Fruit fly (Drosophila melanogaster) whole organism, embryonic: ENCODE results near the gene woc.

Experiments
- BtbVII ChIP-seq: fragments of 200-800 bp; sonication (Bioruptor generic); optimal IDR thresholded peaks from 3 replicates; lab custom pipeline; 2017; ENCODE audit warnings: missing biosample characterization, mild to moderate bottlenecking, missing genetic modification characterization
- CG11504 ChIP-seq: fragments of 200-800 bp; sonication (Bioruptor generic); optimal IDR thresholded peaks from 3 replicates; lab custom pipeline; 2019; ENCODE audit warnings: missing biosample characterization, mild to moderate bottlenecking, missing genetic modification characterization, moderate library complexity
- CG12236 ChIP-seq: fragments of 200-800 bp; sonication (Bioruptor generic); optimal IDR thresholded peaks from 2 replicates; lab custom pipeline; 2016; ENCODE audit warnings: missing biosample characterization, missing genetic modification characterization
- CG13775 ChIP-seq: fragments of 200-800 bp; sonication (Bioruptor generic); optimal IDR thresholded peaks from 3 replicates; lab custom pipeline; 2017; ENCODE audit warnings: missing biosample characterization, mild to moderate bottlenecking, missing genetic modification characterization
- CG14710 ChIP-seq: fragments of 200-800 bp; sonication (Bioruptor generic); optimal IDR thresholded peaks from 3 replicates; lab custom pipeline; 2019; ENCODE audit warnings: missing biosample characterization, mild to moderate bottlenecking, missing genetic modification characterization, moderate library complexity
- CG1529 ChIP-seq: fragments of 200-800 bp; sonication (Bioruptor generic); optimal IDR thresholded peaks from 3 replicates; lab custom pipeline; 2018; ENCODE audit warnings: missing biosample characterization, missing genetic modification characterization
- CG15514 ChIP-seq: fragments of 200-800 bp; sonication (Bioruptor generic); optimal IDR thresholded peaks from 3 replicates; lab custom pipeline; 2017; ENCODE audit warnings: missing biosample characterization, missing genetic modification characterization, mild to moderate bottlenecking, moderate library complexity, missing genetic modification reagents
- CG17802 ChIP-seq: fragments of 200-800 bp; sonication (Bioruptor generic); optimal IDR thresholded peaks from 2 replicates; lab custom pipeline; 2018; ENCODE audit warnings: missing biosample characterization, mild to moderate bottlenecking, missing genetic modification characterization, moderate library complexity
- CG1792 ChIP-seq: fragments of 200-800 bp; sonication (Bioruptor generic); optimal IDR thresholded peaks from 2 replicates; lab custom pipeline; 2016; ENCODE audit warnings: missing biosample characterization, missing genetic modification characterization
- CG2678 ChIP-seq: fragments of 200-800 bp; sonication (Bioruptor generic); optimal IDR thresholded peaks from 3 replicates; lab custom pipeline; 2019; ENCODE audit warnings: missing biosample characterization, mild to moderate bottlenecking, missing genetic modification characterization, moderate library complexity
- CG2875 ChIP-seq: fragments of 200-800 bp; sonication (Bioruptor generic); optimal IDR thresholded peaks from 2 replicates; lab custom pipeline; 2017; ENCODE audit warnings: missing biosample characterization, mild to moderate bottlenecking, missing genetic modification characterization, missing genetic modification reagents
- CG31441 ChIP-seq: fragments of 200-800 bp; sonication (Bioruptor generic); IDR thresholded peaks from 2 replicates; pipeline ENCODE4 v1.3.6; 2022; ENCODE audit warnings: missing biosample characterization, missing genetic modification characterization
- CG3163 ChIP-seq: fragments of 200-800 bp; sonication (Bioruptor generic); optimal IDR thresholded peaks from 3 replicates; lab custom pipeline; 2016; ENCODE audit warnings: missing biosample characterization, missing genetic modification characterization
- CG43689 ChIP-seq: fragments of 200-800 bp; sonication (Bioruptor generic); IDR thresholded peaks from 2 replicates; pipeline ENCODE4 v1.3.6; 2022; ENCODE audit warnings: missing biosample characterization, missing genetic modification characterization
- CG6272 ChIP-seq: fragments of 200-800 bp; sonication (Bioruptor generic); IDR thresholded peaks from 2 replicates; pipeline ENCODE4 v1.3.6; 2022; ENCODE audit warnings: missing biosample characterization, missing genetic modification characterization
- CG7357 ChIP-seq: fragments of 200-800 bp; sonication (Bioruptor generic); IDR thresholded peaks from 3 replicates; pipeline ENCODE4 v1.3.6; 2022; ENCODE audit warnings: missing biosample characterization, missing genetic modification characterization
- CG7745 ChIP-seq: fragments of 200-800 bp; sonication (Bioruptor generic); optimal IDR thresholded peaks from 2 replicates; lab custom pipeline; 2018; ENCODE audit warnings: missing biosample characterization, mild to moderate bottlenecking, missing genetic modification characterization, moderate library complexity
- CG9437 ChIP-seq: fragments of 200-800 bp; sonication (Bioruptor generic); optimal IDR thresholded peaks from 2 replicates; lab custom pipeline; 2018; ENCODE audit warnings: missing biosample characterization, mild to moderate bottlenecking, missing genetic modification characterization
- CG9817 ChIP-seq: fragments of 200-800 bp; sonication (Bioruptor generic); optimal IDR thresholded peaks from 2 replicates; lab custom pipeline; 2018; ENCODE audit warnings: missing biosample characterization, mild to moderate bottlenecking, missing genetic modification characterization, moderate library complexity
- Dfd ChIP-seq, 2 experiments: fragments of >200 bp; optimal IDR thresholded peaks; 2 replicates each; lab custom pipeline; 2017; ENCODE audit warnings: missing biosample characterization in 2 of 2, missing genetic modification characterization in 2 of 2
- Dip3 ChIP-seq: fragments of 200-800 bp; sonication (Bioruptor generic); optimal IDR thresholded peaks from 3 replicates; lab custom pipeline; 2016; ENCODE audit warnings: missing biosample characterization, missing genetic modification characterization
- Dll ChIP-seq: fragments of 200-800 bp; sonication (Bioruptor generic); IDR thresholded peaks from 4 replicates; pipeline ENCODE4 v1.3.6; 2022; ENCODE audit warnings: missing biosample characterization, missing genetic modification characterization; ENCODE audit not compliant: partially characterized antibody
- E2f2 ChIP-seq: fragments of 200-800 bp; sonication (Bioruptor generic); IDR thresholded peaks from 2 replicates; pipeline ENCODE4 v1.3.6; 2022; ENCODE audit warnings: missing biosample characterization, missing genetic modification characterization
- ERR ChIP-seq: fragments of 200-800 bp; sonication (Bioruptor generic); optimal IDR thresholded peaks from 2 replicates; lab custom pipeline; 2016; ENCODE audit warnings: missing biosample characterization, missing genetic modification characterization
- Ets97D ChIP-seq: fragments of 200-800 bp; sonication (Bioruptor generic); optimal IDR thresholded peaks from 3 replicates; lab custom pipeline; 2016; ENCODE audit warnings: missing biosample characterization, missing genetic modification characterization
- Hmr ChIP-seq: fragments of 200-800 bp; sonication (Bioruptor generic); optimal IDR thresholded peaks from 3 replicates; lab custom pipeline; 2017; ENCODE audit warnings: mild to moderate bottlenecking, missing biosample characterization, missing genetic modification reagents, missing genetic modification characterization
- Myb ChIP-seq: fragments of 200-800 bp; sonication (Bioruptor generic); optimal IDR thresholded peaks from 2 replicates; lab custom pipeline; 2016; ENCODE audit warnings: missing biosample characterization, missing genetic modification characterization
- NFAT ChIP-seq: fragments of 200-800 bp; sonication (Bioruptor generic); IDR thresholded peaks from 2 replicates; pipeline ENCODE4 v1.3.6; 2022; ENCODE audit warnings: missing biosample characterization, missing genetic modification characterization
- Optix ChIP-seq: fragments of 200-800 bp; sonication (Bioruptor generic); IDR thresholded peaks from 3 replicates; pipeline ENCODE4 v1.3.6; 2022; ENCODE audit warnings: missing biosample characterization, missing genetic modification characterization
- Sry-β ChIP-seq: fragments of 200-800 bp; sonication (Bioruptor generic); optimal IDR thresholded peaks from 2 replicates; lab custom pipeline; 2018; ENCODE audit warnings: missing biosample characterization, mild to moderate bottlenecking, missing genetic modification characterization, moderate library complexity
- abd-A ChIP-seq: fragments of 200-800 bp; sonication (Bioruptor generic); optimal IDR thresholded peaks from 3 replicates; lab custom pipeline; 2019; ENCODE audit warnings: missing biosample characterization, mild to moderate bottlenecking, missing genetic modification characterization, moderate library complexity
- btn ChIP-seq: fragments of 200-800 bp; sonication (Bioruptor generic); optimal IDR thresholded peaks from 2 replicates; lab custom pipeline; 2016; ENCODE audit warnings: missing biosample characterization, missing genetic modification characterization
- caup ChIP-seq: fragments of 200-800 bp; sonication (Bioruptor generic); optimal IDR thresholded peaks from 3 replicates; lab custom pipeline; 2017; ENCODE audit warnings: missing biosample characterization, mild to moderate bottlenecking, missing genetic modification characterization, moderate library complexity; ENCODE audit not compliant: severe bottlenecking
- crp ChIP-seq, 2 experiments: fragments of 200-800 bp; sonication (Bioruptor generic); optimal IDR thresholded peaks; 2 replicates in 1 of 2; 3 replicates in 1 of 2; lab custom pipeline; 2017; ENCODE audit warnings: missing biosample characterization in 2 of 2, missing genetic modification characterization in 2 of 2, mild to moderate bottlenecking in 1 of 2, moderate library complexity in 1 of 2
- ems ChIP-seq: fragments of 200-800 bp; sonication (Bioruptor generic); optimal IDR thresholded peaks from 3 replicates; lab custom pipeline; 2016; ENCODE audit warnings: missing biosample characterization, missing genetic modification characterization
- fd3F ChIP-seq: fragments of 200-800 bp; sonication (Bioruptor generic); optimal IDR thresholded peaks from 2 replicates; lab custom pipeline; 2018; ENCODE audit warnings: missing biosample characterization, mild to moderate bottlenecking, missing genetic modification characterization, moderate library complexity
- gem ChIP-seq: fragments of 200-800 bp; sonication (Bioruptor generic); optimal IDR thresholded peaks from 2 replicates; lab custom pipeline; 2019; ENCODE audit warnings: missing biosample characterization, mild to moderate bottlenecking, missing genetic modification characterization, moderate library complexity
- h ChIP-seq: fragments of >200 bp; optimal IDR thresholded peaks from 2 replicates; lab custom pipeline; 2017
- her ChIP-seq: fragments of 200-800 bp; sonication (Bioruptor generic); optimal IDR thresholded peaks from 2 replicates; lab custom pipeline; 2016; ENCODE audit warnings: missing biosample characterization, missing genetic modification characterization
- lov ChIP-seq, 2 experiments: fragments of 200-800 bp in 1 of 2; fragments of >200 bp in 1 of 2; sonication (Bioruptor generic) in 1 of 2; IDR thresholded peaks in 1 of 2; optimal IDR thresholded peaks in 1 of 2; 2 replicates in 1 of 2; 3 replicates in 1 of 2; pipeline versions ENCODE4 v1.3.6 to Lab custom; 2017 to 2022; ENCODE audit warnings: missing biosample characterization in 1 of 2, missing genetic modification characterization in 1 of 2
- psq ChIP-seq: fragments of 200-800 bp; sonication (Bioruptor generic); optimal IDR thresholded peaks from 2 replicates; lab custom pipeline; 2017; ENCODE audit warnings: missing biosample characterization, missing genetic modification characterization
- pum ChIP-seq: fragments of 200-800 bp; sonication (Bioruptor generic); optimal IDR thresholded peaks from 2 replicates; lab custom pipeline; 2016; ENCODE audit warnings: missing biosample characterization, missing genetic modification characterization
- seq ChIP-seq: fragments of 200-800 bp; sonication (Bioruptor generic); IDR thresholded peaks from 2 replicates; pipeline ENCODE4 v1.3.6; 2022; ENCODE audit warnings: missing biosample characterization, missing genetic modification characterization
- tap ChIP-seq: fragments of 200-800 bp; optimal IDR thresholded peaks from 3 replicates; lab custom pipeline; 2019; ENCODE audit warnings: missing biosample characterization, mild to moderate bottlenecking, missing genetic modification characterization, moderate library complexity
- tll ChIP-seq, 2 experiments: fragments of 200-800 bp in 1 of 2; fragments of >200 bp in 1 of 2; sonication (Bioruptor generic) in 1 of 2; optimal IDR thresholded peaks; 2 replicates each; lab custom pipeline; 2017 to 2019; ENCODE audit warnings: missing biosample characterization in 2 of 2, missing genetic modification characterization in 2 of 2, mild to moderate bottlenecking in 1 of 2, moderate library complexity in 1 of 2
- toy ChIP-seq: fragments of 200-800 bp; sonication (Bioruptor generic); IDR thresholded peaks from 2 replicates; pipeline ENCODE4 v1.3.6; 2022; ENCODE audit warnings: missing biosample characterization, missing genetic modification characterization
- z ChIP-seq: fragments of 200-800 bp; sonication (Bioruptor generic); IDR thresholded peaks from 3 replicates; pipeline ENCODE4 v1.3.6; 2022; ENCODE audit warnings: missing biosample characterization, missing genetic modification characterization
- zfh2 ChIP-seq: fragments of 200-800 bp; sonication (Bioruptor generic); optimal IDR thresholded peaks from 2 replicates; lab custom pipeline; 2016; ENCODE audit warnings: missing biosample characterization, missing genetic modification characterization

woc gene

DNA sequence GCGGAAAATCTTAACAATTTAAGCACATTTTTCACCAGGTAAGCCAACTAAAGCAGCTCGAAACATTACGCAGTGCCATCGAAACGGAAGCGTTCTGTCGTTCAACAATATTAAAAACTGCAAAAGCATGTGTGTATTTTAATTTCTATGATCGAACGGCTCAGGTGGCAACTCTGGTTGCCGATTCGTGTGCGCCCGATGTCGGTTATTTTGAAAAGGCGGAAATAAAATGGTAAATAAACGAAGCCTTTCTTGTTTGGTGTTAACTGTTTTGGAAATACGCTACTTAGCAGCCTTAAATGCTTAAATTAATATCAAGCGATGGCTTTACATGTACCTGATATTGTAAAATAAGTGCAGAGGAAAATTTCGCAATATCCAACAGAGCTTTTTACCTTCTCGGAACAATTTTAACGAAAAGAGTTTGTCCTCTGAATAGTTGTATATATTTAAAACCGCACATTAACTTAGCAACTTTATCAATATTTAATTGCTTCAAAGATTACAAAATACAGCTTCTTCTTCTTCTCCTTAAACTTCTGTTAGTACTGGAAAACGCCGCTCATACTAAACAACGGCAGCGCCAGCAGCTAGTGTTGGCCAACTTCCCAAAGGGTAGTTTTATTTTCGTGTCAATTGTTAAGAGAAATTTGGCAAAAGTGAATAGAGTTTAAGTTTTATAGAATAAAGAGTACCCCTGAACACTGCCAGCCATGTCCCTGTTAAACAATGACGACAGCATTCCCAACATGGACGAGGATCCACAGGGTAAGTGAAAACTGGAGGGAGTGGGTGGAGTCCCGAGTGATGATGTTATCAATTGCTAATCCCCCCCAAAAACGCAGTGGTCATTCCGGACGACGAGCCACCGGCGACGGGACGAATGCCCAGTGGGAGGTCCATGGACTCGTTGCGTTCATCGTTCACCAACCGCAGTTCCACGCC, 9.5 kb upstream of the woc start, which contains the start of gene CG5934 (continued):
- TF ChIP-seq BtbVII (GFP tag; lab: Kevin White, UChicago) (no peak), CG2678 (tag; lab: Kevin White, UChicago) (no peak), Dip3 (GFP tag; lab: Kevin White, UChicago) (peak; percentile 50), lov (optimal IDR thresholded peaks at IDR 0.05; lab: Kevin White, UChicago) (no peak), lov (GFP tag; IDR thresholded peaks at IDR 0.05; lab: Robert Waterston, UW) (no peak), E2f2 (peak; percentile 62), z (GFP tag; lab: Robert Waterston, UW) (no peak), CG17802 (tag; lab: Kevin White, UChicago) (peak; percentile 3), gem (no peak), tll (GFP tag; optimal IDR thresholded peaks at IDR 0.05; lab: Kevin White, UChicago) (no peak), Dfd (GFP tag; optimal IDR thresholded peaks at IDR 0.05; lab: Kevin White, UChicago) (no peak), Optix (GFP tag; lab: Robert Waterston, UW) (no peak), caup (GFP tag; lab: Kevin White, UChicago) (peak; percentile 27), Myb (GFP tag; lab: Kevin White, UChicago) (peak; percentile 90), Hmr (GFP tag; lab: Kevin White, UChicago) (peak; percentile 50), CG9437 (GFP tag; lab: Kevin White, UChicago) (no peak), CG13775 (GFP tag; lab: Kevin White, UChicago) (peak; percentile 10), CG7357 (GFP tag; lab: Robert Waterston, UW) (no peak), seq (GFP tag; lab: Robert Waterston, UW) (no peak), toy (GFP tag; lab: Robert Waterston, UW) (no peak), CG43689 (GFP tag; lab: Robert Waterston, UW) (no peak), crp (GFP tag; optimal IDR thresholded peaks at IDR 0.05; lab: Kevin White, UChicago) (peak in 1 of 2 experiments; percentile 72), her (peak; percentile 31), fd3F (GFP tag; lab: Kevin White, UChicago) (no peak), CG3163 (no peak), ERR (no peak), CG1792 (GFP tag; lab: Kevin White, UChicago) (no peak), CG7745 (tag; lab: Kevin White, UChicago) (no peak), Dll (GFP tag; lab: Robert Waterston, UW) (no peak), Ets97D (GFP tag; lab: Kevin White, UChicago) (peak; percentile 70), pum (peak; percentile 25), CG6272 (GFP tag; lab: Robert Waterston, UW) (no peak), CG11504 (tag; lab: Kevin White, UChicago) (no peak), h (no peak), Sry-β (GFP tag; lab: Kevin White, UChicago) (no peak), CG15514 (GFP tag; lab: Kevin White, UChicago) (no peak), btn (no peak), CG1529 (GFP tag; lab: Kevin White, UChicago) (peak; percentile 8), abd-A (tag; lab: Kevin White, UChicago) (no peak), tap (tag; lab: Kevin White, UChicago) (peak; percentile 3), CG31441 (0 out of 2 replicates have a peak, but pooled peaks have one; percentile 8), CG2875 (no peak), zfh2 (peak; percentile 67), CG12236 (GFP tag; lab: Kevin White, UChicago) (no peak), ems (GFP tag; lab: Kevin White, UChicago) (peak; percentile 57), NFAT (GFP tag; lab: Robert Waterston, UW) (peak; percentile 59; the same call in 1 of the 2 replicates), CG9817 (tag; lab: Kevin White, UChicago) (peak; percentile 36), CG14710 (tag; lab: Kevin White, UChicago) (peak; percentile 39), psq (GFP tag; lab: Kevin White, UChicago) (no peak)
